Worm (Caenorhabditis elegans): Measurements from ENCODE around the gene C45H4.13.

- no peak for TF ChIP-seq ceh-6 (GFP tag; optimal IDR thresholded peaks at IDR 0.05)
- no peak for TF ChIP-seq fkh-6 (tag; optimal IDR thresholded peaks at IDR 0.05)
- no peak for TF ChIP-seq madf-2 (tag; optimal IDR thresholded peaks at IDR 0.05)
- no peak for TF ChIP-seq ama-1 (optimal IDR thresholded peaks at IDR 0.05)
- TF ChIP-seq K09A11.1 (tag; optimal IDR thresholded peaks at IDR 0.05; ENCODE audit: insufficient read depth), result no peak
- TF ChIP-seq pag-3 (tag; optimal IDR thresholded peaks at IDR 0.05; ENCODE audit: borderline replicate concordance), result no peak
- TF ChIP-seq pha-4 (tag; optimal IDR thresholded peaks at IDR 0.05), result no peak
- no peak for TF ChIP-seq Y22D7AL.16 (tag; optimal IDR thresholded peaks at IDR 0.05)
Measured at ce11 chrV:2135323-2135722, 15.5 kb downstream of the C45H4.13 start.

Data from whole organism, late embryonic.